Worm (Caenorhabditis elegans): ENCODE results near the gene cnx-1.

DNA sequence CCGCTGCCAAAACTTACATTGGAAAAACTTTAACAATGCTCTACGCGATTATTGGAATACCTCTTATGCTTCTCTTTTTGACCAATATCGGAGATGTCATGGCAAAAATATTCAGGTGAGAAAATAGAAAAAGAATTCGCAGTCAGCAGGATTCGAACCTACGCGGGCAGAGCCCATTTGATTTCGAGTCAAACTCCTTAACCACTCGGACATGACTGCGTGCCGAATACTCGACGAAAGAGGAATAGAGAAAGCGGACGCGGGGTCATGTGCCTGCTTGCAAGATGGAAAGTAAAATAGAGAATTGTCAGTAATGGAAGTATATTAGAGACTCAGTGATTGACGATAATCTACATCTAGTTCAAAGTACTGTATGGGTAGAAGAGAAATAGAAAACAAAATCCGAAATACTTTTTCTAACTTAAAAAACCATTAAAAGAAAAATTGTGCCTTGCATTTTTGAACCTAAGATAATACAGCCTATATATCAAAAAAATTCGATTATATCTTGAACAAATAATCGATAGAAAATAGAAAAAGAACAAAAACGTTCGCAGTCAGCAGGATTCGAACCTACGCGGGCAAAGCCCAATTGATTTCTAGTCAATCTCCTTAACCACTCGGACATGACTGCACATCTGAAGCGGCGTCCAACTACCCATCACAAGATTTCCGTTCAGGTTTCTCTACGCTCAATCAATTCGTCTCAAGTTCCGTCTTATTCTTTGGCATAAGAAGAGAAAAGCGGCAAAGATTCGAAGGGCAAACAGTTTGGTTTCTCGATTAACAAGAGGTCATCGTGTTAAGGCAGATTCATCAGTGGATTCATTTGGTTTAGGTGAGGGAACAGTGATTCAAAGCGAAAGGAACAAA lies 44.8 kb upstream of the cnx-1 start:
- TF ChIP-seq ztf-11 (tag; optimal IDR thresholded peaks at IDR 0.05): no peak
- no peak for TF ChIP-seq snpc-4 (tag; optimal IDR thresholded peaks at IDR 0.05)
- TF ChIP-seq unc-62 (GFP tag; optimal IDR thresholded peaks at IDR 0.05): peak; percentile 32
- peak; percentile 63 for TF ChIP-seq tbx-8 (GFP tag; optimal IDR thresholded peaks at IDR 0.05)
- TF ChIP-seq nhr-28 (tag; optimal IDR thresholded peaks at IDR 0.05): peak; percentile 28
- TF ChIP-seq pha-4 (tag; optimal IDR thresholded peaks at IDR 0.05): peak; percentile 36
- peak; percentile 85 for TF ChIP-seq ceh-43 (GFP tag; optimal IDR thresholded peaks at IDR 0.05)
- TF ChIP-seq unc-120 (tag; optimal IDR thresholded peaks at IDR 0.05; ENCODE audit: poor library complexity, severe bottlenecking): peak; percentile 82
- peak; percentile 56 for TF ChIP-seq ham-2 (GFP tag; optimal IDR thresholded peaks at IDR 0.05)
- no peak for TF ChIP-seq nhr-12 (tag; optimal IDR thresholded peaks at IDR 0.05)
- peak; percentile 26 for TF ChIP-seq hlh-1 (tag; optimal IDR thresholded peaks at IDR 0.05)
- no peak for TF ChIP-seq blmp-1 (tag; optimal IDR thresholded peaks at IDR 0.05)
- TF ChIP-seq elt-3 (tag; optimal IDR thresholded peaks at IDR 0.05): no peak
